Fruit fly (Drosophila melanogaster): ENCODE measurements around the gene CG10713.

CG10713 gene

dm6 chr3L:13452281-13452680 lies 17.3 kb upstream of the CG10713 start (continued):
- TF ChIP-seq gsb (GFP tag; IDR thresholded peaks at IDR 0.05) (no peak), CG6175 (GFP tag; IDR thresholded peaks at IDR 0.05) (no peak), CG12769 (tag; optimal IDR thresholded peaks at IDR 0.05) (no peak), fd96Cb (tag; optimal IDR thresholded peaks at IDR 0.05) (no peak), disco-r (GFP tag; optimal IDR thresholded peaks at IDR 0.05) (no peak), CG6813 (GFP tag; optimal IDR thresholded peaks at IDR 0.05) (no peak), ase (GFP tag; IDR thresholded peaks at IDR 0.05) (0 out of 3 replicates have a peak, but pooled peaks have one; percentile 5), CG8359 (GFP tag; optimal IDR thresholded peaks at IDR 0.05; ENCODE audit: borderline replicate concordance) (no peak), zfh1 (GFP tag; IDR thresholded peaks at IDR 0.05) (0 out of 3 replicates have a peak, but pooled peaks have one; percentile 7), Six4 (GFP tag; optimal IDR thresholded peaks at IDR 0.05) (no peak), al (GFP tag; IDR thresholded peaks at IDR 0.05) (no peak), so (GFP tag; IDR thresholded peaks at IDR 0.05) (no peak), p53 (GFP tag; optimal IDR thresholded peaks at IDR 0.05) (no peak)

DNA sequence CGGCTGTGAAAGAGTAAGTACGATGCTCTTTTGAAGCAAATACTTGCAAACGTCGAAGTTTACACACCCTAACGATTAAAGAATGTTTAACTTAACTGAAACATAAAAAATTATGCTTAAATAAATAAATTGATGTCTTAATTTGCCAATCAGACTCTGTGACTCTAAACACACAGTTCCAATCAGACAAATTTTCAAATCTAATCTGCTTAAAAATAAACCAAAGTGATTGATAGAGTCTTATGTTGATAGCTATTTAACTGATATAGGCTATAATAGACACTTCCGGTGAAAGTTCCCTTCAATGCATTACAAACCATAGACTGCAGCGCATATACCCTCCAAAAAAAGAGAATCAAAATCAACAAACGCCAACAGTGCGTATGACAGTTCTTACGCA lies 16.5 kb upstream of the CG10713 start:
- no peak for TF ChIP-seq Deaf1 (tag; optimal IDR thresholded peaks at IDR 0.05)
- peak; percentile 70 for TF ChIP-seq Med (GFP tag)
- no peak for TF ChIP-seq BEAF-32 (GFP tag; optimal IDR thresholded peaks at IDR 0.05)
- peak; percentile 81 for TF ChIP-seq D19A (tag; optimal IDR thresholded peaks at IDR 0.05)
- TF ChIP-seq fd64A (GFP tag; optimal IDR thresholded peaks at IDR 0.05) = no peak
- no peak for TF ChIP-seq Dll (GFP tag; IDR thresholded peaks at IDR 0.05; ENCODE audit: partially characterized antibody)
- TF ChIP-seq jigr1 (GFP tag; IDR thresholded peaks at IDR 0.05) = no peak
- TF ChIP-seq CG7839 (tag; optimal IDR thresholded peaks at IDR 0.05) = peak; percentile 33
- TF ChIP-seq HHEX (GFP tag; optimal IDR thresholded peaks at IDR 0.05) = no peak
- TF ChIP-seq Pdp1 (GFP tag; optimal IDR thresholded peaks at IDR 0.05) = peak in 1 of 2 experiments; percentile 81
- TF ChIP-seq CG1529 (GFP tag; optimal IDR thresholded peaks at IDR 0.05) = no peak
- no peak for TF ChIP-seq maf-S (GFP tag; optimal IDR thresholded peaks at IDR 0.05)
- no peak for TF ChIP-seq seq (GFP tag; IDR thresholded peaks at IDR 0.05)
- TF ChIP-seq lab (GFP tag; optimal IDR thresholded peaks at IDR 0.05) = no peak
- TF ChIP-seq Rfx (GFP tag; IDR thresholded peaks at IDR 0.05) = no peak
- peak; percentile 24; the same call in 1 of the 3 replicates for TF ChIP-seq row (GFP tag; IDR thresholded peaks at IDR 0.05)
- TF ChIP-seq ase (GFP tag; IDR thresholded peaks at IDR 0.05) = no peak
- TF ChIP-seq CG8281 (tag; optimal IDR thresholded peaks at IDR 0.05) = no peak
- no peak for TF ChIP-seq CG3281 (GFP tag; optimal IDR thresholded peaks at IDR 0.05)
- TF ChIP-seq CG12744 (GFP tag; optimal IDR thresholded peaks at IDR 0.05) = no peak
- peak in 1 of 2 experiments; percentile 33 for TF ChIP-seq Hr51 (GFP tag; optimal IDR thresholded peaks at IDR 0.05)
- peak; percentile 22 for TF ChIP-seq Oli (tag; optimal IDR thresholded peaks at IDR 0.05)
- no peak for TF ChIP-seq CG2712 (tag; optimal IDR thresholded peaks at IDR 0.05)
- no peak for TF ChIP-seq gsb-n (tag; optimal IDR thresholded peaks at IDR 0.05)
- no peak for TF ChIP-seq Dfd (GFP tag; optimal IDR thresholded peaks at IDR 0.05)
- TF ChIP-seq CG11504 (tag; optimal IDR thresholded peaks at IDR 0.05) = peak; percentile 45
- TF ChIP-seq CG18599 (GFP tag; optimal IDR thresholded peaks at IDR 0.05) = peak; percentile 15
- TF ChIP-seq Xbp1 (GFP tag; optimal IDR thresholded peaks at IDR 0.05) = peak; percentile 1
- TF ChIP-seq CG9876 (GFP tag; optimal IDR thresholded peaks at IDR 0.05) = no peak
- TF ChIP-seq dmrt99B (tag; optimal IDR thresholded peaks at IDR 0.05) = peak; percentile 42
- TF ChIP-seq CG8478 (optimal IDR thresholded peaks at IDR 0.05) = no peak
- peak; percentile 5 for TF ChIP-seq grau (tag; optimal IDR thresholded peaks at IDR 0.05)
- no peak for TF ChIP-seq Abd-B (GFP tag; optimal IDR thresholded peaks at IDR 0.05)
- peak; percentile 0 for TF ChIP-seq CG4424 (GFP tag; optimal IDR thresholded peaks at IDR 0.05)
- no peak for TF ChIP-seq knrl (GFP tag; IDR thresholded peaks at IDR 0.05; ENCODE audit: partially characterized antibody)
- TF ChIP-seq Ets65A (GFP tag) = no peak
- TF ChIP-seq Sox102F (GFP tag; optimal IDR thresholded peaks at IDR 0.05) = peak; percentile 34
- TF ChIP-seq trem (tag; optimal IDR thresholded peaks at IDR 0.05) = no peak
